Worm (Caenorhabditis elegans) whole organism, midembryonic: ENCODE data around the gene F36A4.1.

Experiments
- T22C8.4 ChIP-seq: fragments of 200-800 bp; sonication (Bioruptor generic); IDR thresholded peaks from 2 replicates; pipeline ENCODE4 v1.3.6; 2022; ENCODE audit warnings: missing genetic modification characterization, missing compliant biosample characterization
- cog-1 ChIP-seq: sonication (generic microtip); optimal IDR thresholded peaks from 2 replicates; lab custom pipeline; 2016; ENCODE audit warnings: missing genetic modification characterization, missing compliant biosample characterization
- flt-1 ChIP-seq: fragments of 200-800 bp; sonication (Bioruptor generic); IDR thresholded peaks from 2 replicates; pipeline ENCODE4 v1.3.6; 2022; ENCODE audit warnings: missing genetic modification characterization, missing compliant biosample characterization
- klf-2 ChIP-seq: fragments of 200-800 bp; sonication (Bioruptor generic); conservative IDR thresholded peaks from 2 replicates; pipeline ENCODE4 v1.3.6; 2022; ENCODE audit warnings: missing genetic modification reagents, missing genetic modification characterization, missing compliant biosample characterization
- med-1 ChIP-seq: sonication (generic microtip); optimal IDR thresholded peaks from 2 replicates; lab custom pipeline; 2017; ENCODE audit warnings: missing genetic modification characterization, mild to moderate bottlenecking, missing compliant biosample characterization, antibody characterized with exemption, missing genetic modification reagents; ENCODE audit not compliant: insufficient read depth
- ref-1 ChIP-seq: fragments of 200-800 bp; sonication (Bioruptor generic); conservative IDR thresholded peaks from 2 replicates; pipeline ENCODE4 v1.3.6; 2022; ENCODE audit warnings: missing genetic modification reagents, missing genetic modification characterization, missing compliant biosample characterization
- tab-1 ChIP-seq: fragments of 200-800 bp; sonication (Bioruptor generic); IDR thresholded peaks from 2 replicates; pipeline ENCODE4 v1.3.6; 2022; ENCODE audit warnings: missing genetic modification characterization, missing compliant biosample characterization
- ztf-23 ChIP-seq: fragments of 200-800 bp; sonication (Bioruptor generic); IDR thresholded peaks from 2 replicates; pipeline ENCODE4 v1.3.6; 2022; ENCODE audit warnings: missing genetic modification reagents, missing genetic modification characterization, missing compliant biosample characterization
- ztf-29 ChIP-seq: fragments of 200-800 bp; sonication (Bioruptor generic); IDR thresholded peaks from 2 replicates; pipeline ENCODE4 v1.3.6; 2022; ENCODE audit warnings: missing genetic modification reagents, missing genetic modification characterization, missing compliant biosample characterization

ce11 chrIV:4277694-4278093 lies 5.4 kb downstream of the F36A4.1 start, which contains the start of gene nhr-78:
- TF ChIP-seq ztf-23 (GFP tag; lab: Robert Waterston, UW) (no peak), cog-1 (tag; lab: Kevin White, UChicago) (no peak), med-1 (no peak), flt-1 (GFP tag; lab: Robert Waterston, UW) (no peak), klf-2 (GFP tag; lab: Robert Waterston, UW) (no peak), ref-1 (GFP tag; lab: Robert Waterston, UW) (no peak), tab-1 (GFP tag; lab: Robert Waterston, UW) (no peak), T22C8.4 (GFP tag; lab: Robert Waterston, UW) (no peak), ztf-29 (GFP tag; lab: Robert Waterston, UW) (no peak)
